Fruit fly (Drosophila melanogaster) whole organism, embryonic: Measurements from ENCODE around the gene nAChRalpha7.
A peak's percentile ranks its signal among the peaks of the same experiment; 100 is the strongest.

Experiments used
- B-H2 ChIP-seq: fragments of 200-800 bp; sonication (Bioruptor generic); optimal IDR thresholded peaks from 2 replicates; lab custom pipeline; 2018; ENCODE audit warnings: missing biosample characterization, mild to moderate bottlenecking, missing genetic modification characterization
- CG1024 ChIP-seq: fragments of 200-800 bp; sonication (Bioruptor generic); IDR thresholded peaks from 2 replicates; pipeline ENCODE4 v1.3.6; 2022; ENCODE audit warnings: missing biosample characterization, missing genetic modification characterization
- CG10543 ChIP-seq: fragments of 200-800 bp; sonication (Bioruptor generic); optimal IDR thresholded peaks from 3 replicates; lab custom pipeline; 2017; ENCODE audit warnings: missing biosample characterization, mild to moderate bottlenecking, missing genetic modification characterization, moderate library complexity
- CG10979 ChIP-seq: fragments of 200-800 bp; sonication (Bioruptor generic); optimal IDR thresholded peaks from 2 replicates; lab custom pipeline; 2018; ENCODE audit warnings: missing biosample characterization, mild to moderate bottlenecking, missing genetic modification characterization, moderate library complexity
- CG12155 ChIP-seq: fragments of 200-800 bp; sonication (Bioruptor generic); optimal IDR thresholded peaks from 3 replicates; lab custom pipeline; 2016; ENCODE audit warnings: missing biosample characterization, missing genetic modification characterization
- CG12391 ChIP-seq: fragments of 200-800 bp; sonication (Bioruptor generic); optimal IDR thresholded peaks from 3 replicates; lab custom pipeline; 2018; ENCODE audit warnings: missing biosample characterization, mild to moderate bottlenecking, missing genetic modification characterization, moderate library complexity
- CG14710 ChIP-seq: fragments of 200-800 bp; sonication (Bioruptor generic); optimal IDR thresholded peaks from 3 replicates; lab custom pipeline; 2019; ENCODE audit warnings: missing biosample characterization, mild to moderate bottlenecking, missing genetic modification characterization, moderate library complexity
- CG14965 ChIP-seq: fragments of 200-800 bp; sonication (Bioruptor generic); optimal IDR thresholded peaks from 2 replicates; lab custom pipeline; 2016; ENCODE audit warnings: missing biosample characterization, missing genetic modification characterization, borderline replicate concordance
- CG1602 ChIP-seq: fragments of 200-800 bp; sonication (Bioruptor generic); optimal IDR thresholded peaks from 3 replicates; lab custom pipeline; 2016; ENCODE audit warnings: missing biosample characterization, missing genetic modification characterization
- CG16779 ChIP-seq: fragments of 200-800 bp; sonication (Bioruptor generic); IDR thresholded peaks from 2 replicates; pipeline ENCODE4 v1.3.6; 2022; ENCODE audit warnings: missing biosample characterization, missing genetic modification characterization
- CG18262 ChIP-seq: fragments of 200-800 bp; optimal IDR thresholded peaks from 3 replicates; lab custom pipeline; 2019; ENCODE audit warnings: missing biosample characterization, mild to moderate bottlenecking, missing genetic modification characterization, moderate library complexity
- CG18619 ChIP-seq: fragments of 200-800 bp; sonication (Bioruptor generic); optimal IDR thresholded peaks from 3 replicates; lab custom pipeline; 2017; ENCODE audit warnings: missing biosample characterization, mild to moderate bottlenecking, missing genetic modification characterization
- CG30431 ChIP-seq: fragments of 200-800 bp; sonication (Bioruptor generic); optimal IDR thresholded peaks from 2 replicates; lab custom pipeline; 2017; ENCODE audit warnings: missing biosample characterization, missing genetic modification characterization
- CG31441 ChIP-seq: fragments of 200-800 bp; sonication (Bioruptor generic); IDR thresholded peaks from 2 replicates; pipeline ENCODE4 v1.3.6; 2022; ENCODE audit warnings: missing biosample characterization, missing genetic modification characterization
- CG4730 ChIP-seq: fragments of 200-800 bp; sonication (Bioruptor generic); IDR thresholded peaks from 2 replicates; pipeline ENCODE4 v1.3.6; 2022; ENCODE audit warnings: missing biosample characterization, missing genetic modification characterization
- CG8281 ChIP-seq: fragments of 200-800 bp; sonication (Bioruptor generic); optimal IDR thresholded peaks from 2 replicates; lab custom pipeline; 2018; ENCODE audit warnings: missing biosample characterization, mild to moderate bottlenecking, missing genetic modification characterization, moderate library complexity
- CG8924 ChIP-seq: fragments of 200-800 bp; optimal IDR thresholded peaks from 3 replicates; lab custom pipeline; 2019; ENCODE audit warnings: missing biosample characterization, mild to moderate bottlenecking, missing genetic modification characterization, moderate library complexity
- CG9932 ChIP-seq: fragments of 200-800 bp; sonication (Bioruptor generic); IDR thresholded peaks from 2 replicates; pipeline ENCODE4 v1.3.6; 2022; ENCODE audit warnings: missing biosample characterization, missing genetic modification characterization
- CoRest ChIP-seq: fragments of 200-800 bp; sonication (Bioruptor generic); optimal IDR thresholded peaks from 3 replicates; lab custom pipeline; 2018; ENCODE audit warnings: missing biosample characterization, mild to moderate bottlenecking, missing genetic modification characterization, moderate library complexity
- Dbx ChIP-seq: fragments of 200-800 bp; sonication (Bioruptor generic); IDR thresholded peaks from 3 replicates; pipeline ENCODE4 v1.3.6; 2022; ENCODE audit warnings: missing biosample characterization, missing genetic modification characterization
- E2f1 ChIP-seq: fragments of 200-800 bp; sonication (Bioruptor generic); IDR thresholded peaks from 2 replicates; pipeline ENCODE4 v1.3.6; 2022; ENCODE audit warnings: missing biosample characterization, missing genetic modification characterization
- HLH54F ChIP-seq: fragments of 200-800 bp; sonication (Bioruptor generic); optimal IDR thresholded peaks from 3 replicates; lab custom pipeline; 2016; ENCODE audit warnings: missing biosample characterization, missing genetic modification characterization
- Hr51 ChIP-seq, 2 experiments: fragments of 200-800 bp; sonication (Bioruptor generic); optimal IDR thresholded peaks; 2 replicates in 1 of 2; 3 replicates in 1 of 2; lab custom pipeline; 2016 to 2018; ENCODE audit warnings: missing biosample characterization in 2 of 2, missing genetic modification characterization in 2 of 2, mild to moderate bottlenecking in 1 of 2, moderate library complexity in 1 of 2
- Hr78 ChIP-seq, 2 experiments: fragments of 200-800 bp in 1 of 2; fragments of >200 bp in 1 of 2; sonication (Bioruptor generic) in 1 of 2; optimal IDR thresholded peaks; 2 replicates each; lab custom pipeline; 2017 to 2019; ENCODE audit warnings: missing biosample characterization in 2 of 2, missing genetic modification characterization in 2 of 2, mild to moderate bottlenecking in 1 of 2, moderate library complexity in 1 of 2
- Jarid2 ChIP-seq: fragments of 200-800 bp; sonication (Bioruptor generic); optimal IDR thresholded peaks from 3 replicates; lab custom pipeline; 2017; ENCODE audit warnings: mild to moderate bottlenecking, missing biosample characterization, missing genetic modification reagents, missing genetic modification characterization
- Side ChIP-seq: fragments of 200-800 bp; sonication (Bioruptor generic); optimal IDR thresholded peaks from 2 replicates; lab custom pipeline; 2016; ENCODE audit warnings: missing biosample characterization, missing genetic modification characterization
- Ssrp ChIP-seq: fragments of 200-800 bp; sonication (Bioruptor generic); optimal IDR thresholded peaks from 2 replicates; lab custom pipeline; 2018; ENCODE audit warnings: missing biosample characterization, mild to moderate bottlenecking, missing genetic modification characterization, moderate library complexity
- Usf ChIP-seq: fragments of 200-800 bp; sonication (Bioruptor generic); optimal IDR thresholded peaks from 2 replicates; lab custom pipeline; 2017; ENCODE audit warnings: missing genotype, missing biosample characterization, missing genetic modification characterization
- bbx ChIP-seq: fragments of 200-800 bp; sonication (Bioruptor generic); IDR thresholded peaks from 2 replicates; pipeline ENCODE4 v1.3.6; 2022; ENCODE audit warnings: missing biosample characterization, missing genetic modification characterization; ENCODE audit not compliant: partially characterized antibody
- bcd ChIP-seq: fragments of 200-800 bp; sonication (Bioruptor generic); optimal IDR thresholded peaks from 2 replicates; lab custom pipeline; 2017; ENCODE audit warnings: missing biosample characterization, mild to moderate bottlenecking, missing genetic modification characterization
- danr ChIP-seq: fragments of 200-800 bp; sonication (Bioruptor generic); IDR thresholded peaks from 2 replicates; pipeline ENCODE4 v1.3.6; 2022; ENCODE audit warnings: missing biosample characterization, missing genetic modification characterization
- dmrt11E ChIP-seq: fragments of 200-800 bp; sonication (Bioruptor generic); optimal IDR thresholded peaks from 3 replicates; lab custom pipeline; 2018; ENCODE audit warnings: missing biosample characterization, mild to moderate bottlenecking, missing genetic modification characterization, moderate library complexity
- dmrt99B ChIP-seq: fragments of 200-800 bp; sonication (Bioruptor generic); optimal IDR thresholded peaks from 2 replicates; lab custom pipeline; 2018; ENCODE audit warnings: missing biosample characterization, mild to moderate bottlenecking, missing genetic modification characterization, moderate library complexity
- gce ChIP-seq: fragments of 200-800 bp; sonication (Bioruptor generic); IDR thresholded peaks from 3 replicates; pipeline ENCODE4 v1.3.6; 2022; ENCODE audit warnings: missing biosample characterization, missing genetic modification characterization
- gcm ChIP-seq: fragments of 200-800 bp; sonication (Bioruptor generic); optimal IDR thresholded peaks from 2 replicates; lab custom pipeline; 2019; ENCODE audit warnings: missing biosample characterization, mild to moderate bottlenecking, missing genetic modification characterization, moderate library complexity
- grau ChIP-seq: fragments of 200-800 bp; optimal IDR thresholded peaks from 3 replicates; lab custom pipeline; 2019; ENCODE audit warnings: missing biosample characterization, mild to moderate bottlenecking, missing genetic modification characterization, moderate library complexity
- gro ChIP-seq: fragments of 200-800 bp; sonication (Bioruptor generic); optimal IDR thresholded peaks from 2 replicates; lab custom pipeline; 2016; ENCODE audit warnings: missing biosample characterization, missing genetic modification characterization
- gsb ChIP-seq: fragments of 200-800 bp; sonication (Bioruptor generic); IDR thresholded peaks from 2 replicates; pipeline ENCODE4 v1.3.6; 2022; ENCODE audit warnings: missing biosample characterization, missing genetic modification characterization
- ham ChIP-seq: fragments of 200-800 bp; sonication (Bioruptor generic); IDR thresholded peaks from 2 replicates; pipeline ENCODE4 v1.3.6; 2022; ENCODE audit warnings: missing biosample characterization, missing genetic modification characterization
- knrl ChIP-seq: fragments of 200-800 bp; sonication (Bioruptor generic); IDR thresholded peaks from 3 replicates; pipeline ENCODE4 v1.3.6; 2022; ENCODE audit warnings: missing biosample characterization, missing genetic modification characterization; ENCODE audit not compliant: partially characterized antibody
- lbe ChIP-seq: fragments of 200-800 bp; sonication (Bioruptor generic); optimal IDR thresholded peaks from 2 replicates; lab custom pipeline; 2016; ENCODE audit warnings: missing biosample characterization, mild to moderate bottlenecking, missing genetic modification characterization
- mld ChIP-seq: fragments of 200-800 bp; sonication (Bioruptor generic); IDR thresholded peaks from 3 replicates; pipeline ENCODE4 v1.3.6; 2022; ENCODE audit warnings: missing biosample characterization, missing genetic modification characterization; ENCODE audit not compliant: partially characterized antibody
- nau ChIP-seq: fragments of 200-800 bp; sonication (Bioruptor generic); optimal IDR thresholded peaks from 3 replicates; lab custom pipeline; 2017; ENCODE audit warnings: missing biosample characterization, mild to moderate bottlenecking, missing genetic modification characterization, missing genetic modification reagents
- oc ChIP-seq: fragments of 200-800 bp; sonication (Bioruptor generic); optimal IDR thresholded peaks from 2 replicates; lab custom pipeline; 2018; ENCODE audit warnings: missing biosample characterization, mild to moderate bottlenecking, missing genetic modification characterization, moderate library complexity
- pan ChIP-seq, 4 experiments: fragments of >200 bp in 3 of 4; fragments of 200-800 bp in 1 of 4; sonication (Bioruptor generic) in 1 of 4; optimal IDR thresholded peaks in 3 of 4; IDR thresholded peaks in 1 of 4; 2 replicates each; pipeline versions ENCODE4 v1.3.6 to Lab custom; 2017 to 2022; ENCODE audit warnings: missing biosample characterization in 2 of 4, missing genetic modification characterization in 2 of 4, mixed read lengths in 1 of 4
- pho ChIP-seq: fragments of 200-800 bp; sonication (Bioruptor generic); optimal IDR thresholded peaks from 2 replicates; lab custom pipeline; 2016; ENCODE audit warnings: missing biosample characterization, missing genetic modification characterization
- sens ChIP-seq: fragments of 200-800 bp; sonication (Bioruptor generic); peaks from one replicate; lab custom pipeline; 2016; ENCODE audit warnings: missing biosample characterization, missing genetic modification characterization
- zf30C ChIP-seq: fragments of 200-800 bp; sonication (Bioruptor generic); optimal IDR thresholded peaks from 3 replicates; lab custom pipeline; 2018; ENCODE audit warnings: missing biosample characterization, mild to moderate bottlenecking, missing genetic modification characterization

Gene nAChRalpha7

DNA sequence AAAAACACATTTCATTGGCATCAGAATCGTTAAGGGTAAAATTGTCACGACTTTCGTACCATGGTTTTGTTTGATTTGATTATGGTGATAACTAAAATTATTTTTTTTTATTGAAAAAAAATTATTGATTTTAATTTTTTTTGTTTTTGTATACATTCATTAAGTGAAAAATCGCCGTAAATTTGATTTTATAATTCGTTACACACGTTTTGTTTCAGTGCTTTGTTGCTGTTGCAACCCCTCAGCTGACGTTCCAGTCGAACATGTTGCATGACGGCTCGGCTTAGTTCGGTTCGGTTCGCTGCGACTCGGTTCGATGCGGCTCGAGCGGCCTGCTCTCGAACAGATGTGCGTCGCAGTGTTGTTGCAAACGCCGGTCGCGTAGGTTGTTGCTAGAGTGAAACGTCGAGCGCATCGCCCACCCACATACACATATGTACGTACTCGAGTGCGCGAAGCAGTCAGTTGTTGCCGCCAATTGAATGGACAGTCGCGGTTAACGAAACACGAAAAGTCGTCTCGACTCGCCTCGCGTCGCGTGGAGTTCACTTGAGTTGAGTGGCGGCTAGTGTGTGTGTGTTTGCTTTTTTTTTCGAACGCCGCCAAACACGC is 4.7 kb upstream of the nAChRalpha7 start, which contains the start of gene kek5 (continued):
- TF ChIP-seq CoRest (tag; lab: Kevin White, UChicago) (peak; percentile 20), bbx (GFP tag; lab: Robert Waterston, UW) (peak; percentile 56), E2f1 (no peak), oc (tag; lab: Kevin White, UChicago) (no peak), dmrt11E (tag; lab: Kevin White, UChicago) (peak; percentile 37), CG9932 (GFP tag; lab: Robert Waterston, UW) (no peak), bcd (peak; percentile 12), Jarid2 (peak; percentile 98), danr (GFP tag; lab: Robert Waterston, UW) (no peak), CG12155 (GFP tag; lab: Kevin White, UChicago) (peak; percentile 4), CG4730 (GFP tag; lab: Robert Waterston, UW) (no peak), gsb (GFP tag; lab: Robert Waterston, UW) (no peak), CG31441 (GFP tag; lab: Robert Waterston, UW) (0 out of 2 replicates have a peak, but pooled peaks have one; percentile 33), CG8924 (tag; lab: Kevin White, UChicago) (peak; percentile 1), gce (GFP tag; lab: Robert Waterston, UW) (0 out of 3 replicates have a peak, but pooled peaks have one; percentile 38), Usf (GFP tag; lab: Kevin White, UChicago) (no peak), knrl (no peak), sens (GFP tag; lab: Kevin White, UChicago) (peak; percentile 81), CG14710 (peak; percentile 9), Hr78 (GFP tag; optimal IDR thresholded peaks at IDR 0.05; lab: Kevin White, UChicago) (no peak), CG18262 (peak; percentile 55), Dbx (GFP tag; lab: Robert Waterston, UW) (no peak), CG12391 (tag; lab: Kevin White, UChicago) (peak; percentile 51), mld (no peak), CG18619 (peak; percentile 17), CG30431 (GFP tag; lab: Kevin White, UChicago) (no peak), pan (optimal IDR thresholded peaks at IDR 0.05; lab: Kevin White, UChicago) (no peak), pan (GFP tag; optimal IDR thresholded peaks at IDR 0.05 in 1 of 2, IDR thresholded peaks at IDR 0.05 in 1 of 2) (peak in 1 of 2 experiments; percentile 57), CG1024 (no peak), CG10979 (peak; percentile 48), nau (GFP tag; lab: Kevin White, UChicago) (peak; percentile 21), Side (GFP tag; lab: Kevin White, UChicago) (no peak), Ssrp (tag; lab: Kevin White, UChicago) (peak; percentile 38), CG10543 (GFP tag; lab: Kevin White, UChicago) (peak; percentile 55), Hr51 (GFP tag; optimal IDR thresholded peaks at IDR 0.05; lab: Kevin White, UChicago) (peak in 1 of 2 experiments; percentile 38), grau (tag; lab: Kevin White, UChicago) (peak; percentile 33), pho (no peak), gro (GFP tag; lab: Kevin White, UChicago) (no peak), CG8281 (tag; lab: Kevin White, UChicago) (no peak), zf30C (GFP tag; lab: Kevin White, UChicago) (peak; percentile 89), dmrt99B (peak; percentile 41), HLH54F (GFP tag; lab: Kevin White, UChicago) (no peak), CG14965 (no peak), CG16779 (no peak), gcm (peak; percentile 30), lbe (GFP tag; lab: Kevin White, UChicago) (peak; percentile 10), B-H2 (no peak), ham (no peak), CG1602 (GFP tag; lab: Kevin White, UChicago) (peak; percentile 36)
